Fruit fly (Drosophila melanogaster): ENCODE results near the gene ghi.

- TF ChIP-seq usp (GFP tag; optimal IDR thresholded peaks at IDR 0.05) = no peak
- no peak for TF ChIP-seq psq (optimal IDR thresholded peaks at IDR 0.05)
- no peak for TF ChIP-seq Dll (optimal IDR thresholded peaks at IDR 0.05)
- no peak for TF ChIP-seq CG8478 (optimal IDR thresholded peaks at IDR 0.05)
Measured at dm6 chr3L:9402157-9402890, 49.4 kb upstream of the ghi start, which contains the start of gene eIF4E1.

Data from whole organism.